Worm (Caenorhabditis elegans): Measurements from ENCODE around the gene coq-5.

The coq-5 gene

ce11 chrIII:7858407-7859029 lies at the start of gene coq-5, which contains the start of gene ufm-1:
Gene coq-5, minus strand, starts transcription at chrIII:7858457.
Gene ufm-1, plus strand, starts transcription at chrIII:7858979.
- TF ChIP-seq ama-1 (optimal IDR thresholded peaks at IDR 0.05) (no peak), tbx-37 (GFP tag; conservative IDR thresholded peaks at IDR 0.05) (0 out of 2 replicates have a peak, but pooled peaks have one; percentile 14)

- TF ChIP-seq scrt-1 (GFP tag; IDR thresholded peaks at IDR 0.05) = no peak
- no peak for TF ChIP-seq flt-1 (GFP tag; IDR thresholded peaks at IDR 0.05)
- no peak for TF ChIP-seq sea-1 (GFP tag; conservative IDR thresholded peaks at IDR 0.05)
- TF ChIP-seq F13C5.2 (tag; optimal IDR thresholded peaks at IDR 0.05) = no peak
- TF ChIP-seq ets-7 (tag; optimal IDR thresholded peaks at IDR 0.05) = no peak
- no peak for TF ChIP-seq hmg-4 (GFP tag; optimal IDR thresholded peaks at IDR 0.05)
- TF ChIP-seq tbx-11 (GFP tag; IDR thresholded peaks at IDR 0.05) = no peak
Measured at ce11 chrIII:7907515-7907914, 49.3 kb upstream of the coq-5 start, which contains the start of gene pcp-5. Gene pcp-5, minus strand, starts transcription at chrIII:7907615.

DNA sequence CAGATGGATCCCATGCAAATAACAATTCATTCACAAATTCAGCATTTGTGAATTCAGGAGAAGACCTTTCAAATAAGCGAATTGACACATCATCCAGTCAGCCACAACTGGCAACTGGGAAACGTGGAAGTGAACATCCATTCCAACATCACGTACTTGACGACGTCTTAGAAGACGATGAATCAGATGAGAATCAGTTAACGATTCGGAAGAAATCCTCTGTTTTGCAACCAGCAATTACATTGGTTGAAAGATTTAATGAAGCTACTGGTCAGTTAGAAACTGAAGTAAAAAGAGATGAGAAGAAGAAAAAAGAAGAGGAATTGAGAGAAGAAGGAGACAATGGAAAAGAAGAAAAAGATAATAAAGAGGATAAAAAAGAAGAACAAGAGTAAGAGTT lies 45.2 kb upstream of the coq-5 start:
- TF ChIP-seq ama-1 (optimal IDR thresholded peaks at IDR 0.05) (no peak), F13C5.2 (tag; optimal IDR thresholded peaks at IDR 0.05) (no peak), ceh-36 (tag; optimal IDR thresholded peaks at IDR 0.05) (no peak), ets-7 (tag; optimal IDR thresholded peaks at IDR 0.05) (no peak), sea-1 (GFP tag; conservative IDR thresholded peaks at IDR 0.05) (no peak), ceh-13 (GFP tag; optimal IDR thresholded peaks at IDR 0.05) (no peak)

DNA sequence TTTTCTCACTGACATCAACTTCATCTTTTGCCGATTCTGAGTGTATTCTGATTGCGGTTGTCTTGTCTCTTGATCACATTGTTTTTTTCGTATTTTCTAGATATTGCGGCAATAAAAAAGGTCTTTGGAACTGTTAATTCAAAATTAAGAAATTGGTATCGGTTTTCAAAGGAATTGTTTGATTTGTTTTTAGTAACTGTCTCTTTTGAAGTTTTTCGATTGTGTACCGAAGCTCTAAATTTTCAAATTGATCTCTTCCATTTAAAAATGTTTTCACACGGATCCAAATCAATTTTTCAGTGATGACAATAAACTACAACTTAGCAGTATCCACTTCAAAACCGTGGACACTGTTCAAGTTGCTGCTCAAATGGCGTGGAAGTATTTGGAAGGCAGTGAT lies 42.5 kb upstream of the coq-5 start, which contains the start of gene best-24:
TSS of gene best-24 (plus strand) at position 301 of the 400 bp plus-strand sequence.
- no peak for TF ChIP-seq F13C5.2 (tag; optimal IDR thresholded peaks at IDR 0.05)
- TF ChIP-seq B0310.2 (tag; optimal IDR thresholded peaks at IDR 0.05) = no peak
- TF ChIP-seq tbx-37 (GFP tag; conservative IDR thresholded peaks at IDR 0.05) = no peak
- no peak for TF ChIP-seq hmbx-1 (tag; optimal IDR thresholded peaks at IDR 0.05)
- no peak for TF ChIP-seq ets-7 (tag; optimal IDR thresholded peaks at IDR 0.05)
- TF ChIP-seq aly-1 (tag; optimal IDR thresholded peaks at IDR 0.05) = no peak
- TF ChIP-seq scrt-1 (GFP tag; IDR thresholded peaks at IDR 0.05) = no peak
- TF ChIP-seq flt-1 (GFP tag; IDR thresholded peaks at IDR 0.05) = no peak

DNA sequence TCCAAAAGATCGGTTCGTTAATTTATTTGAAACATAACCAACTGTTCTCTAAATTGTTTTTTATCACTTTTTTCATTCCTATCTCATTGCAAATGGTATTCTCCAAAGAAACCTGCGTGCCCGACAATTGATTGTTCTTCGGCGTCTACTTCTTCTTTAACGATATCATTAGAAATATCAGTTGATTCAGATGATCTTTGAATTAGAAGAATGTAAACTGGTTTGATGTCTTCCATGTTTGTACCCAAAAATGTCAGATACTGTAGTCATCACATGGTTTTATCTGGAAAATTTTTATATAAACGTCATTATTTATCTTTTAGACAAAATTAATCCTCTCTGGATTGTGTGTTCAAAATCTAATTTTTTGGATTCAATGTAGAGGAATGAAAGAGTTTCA lies 39.5 kb upstream of the coq-5 start:
- TF ChIP-seq ama-1 (optimal IDR thresholded peaks at IDR 0.05) (no peak), hmg-4 (GFP tag; optimal IDR thresholded peaks at IDR 0.05) (no peak), hmbx-1 (tag; optimal IDR thresholded peaks at IDR 0.05) (no peak), pes-1 (GFP tag; IDR thresholded peaks at IDR 0.05) (no peak), flt-1 (GFP tag; IDR thresholded peaks at IDR 0.05) (no peak), scrt-1 (GFP tag; IDR thresholded peaks at IDR 0.05) (no peak), sea-1 (GFP tag; conservative IDR thresholded peaks at IDR 0.05) (no peak), tbx-11 (GFP tag; IDR thresholded peaks at IDR 0.05) (no peak), F13C5.2 (tag; optimal IDR thresholded peaks at IDR 0.05) (no peak), ceh-13 (GFP tag; optimal IDR thresholded peaks at IDR 0.05) (no peak), ets-7 (tag; optimal IDR thresholded peaks at IDR 0.05) (no peak), tbx-37 (GFP tag; conservative IDR thresholded peaks at IDR 0.05) (no peak)

DNA sequence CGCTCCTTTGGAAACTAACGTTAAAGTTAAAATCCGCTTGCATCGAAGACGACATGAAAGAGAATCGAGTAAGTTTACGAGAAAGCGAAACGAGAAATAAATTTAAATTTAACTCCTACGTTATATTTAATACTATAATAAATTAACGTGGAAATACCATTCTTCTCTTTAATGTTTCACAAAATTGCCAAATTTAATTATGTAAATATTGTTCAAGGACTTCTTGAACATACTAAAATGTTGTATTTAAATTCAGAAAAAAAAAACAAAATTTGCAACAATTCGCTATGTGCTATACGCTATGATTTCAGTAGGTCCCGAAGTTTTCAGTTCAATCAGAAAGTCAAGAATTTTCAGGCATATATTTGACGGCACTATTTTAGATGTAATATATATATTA lies 38.7 kb upstream of the coq-5 start, which contains the start of gene ZK688.10:
TSS of gene ZK688.10 (minus strand) at position 101 of the 400 bp plus-strand sequence.
- TF ChIP-seq tbx-37 (GFP tag; conservative IDR thresholded peaks at IDR 0.05) (no peak), ets-7 (tag; optimal IDR thresholded peaks at IDR 0.05) (no peak), sea-1 (GFP tag; conservative IDR thresholded peaks at IDR 0.05) (no peak), ama-1 (optimal IDR thresholded peaks at IDR 0.05) (no peak), B0310.2 (tag; optimal IDR thresholded peaks at IDR 0.05) (no peak), ceh-13 (GFP tag; optimal IDR thresholded peaks at IDR 0.05) (no peak), aly-1 (tag; optimal IDR thresholded peaks at IDR 0.05) (no peak), hnd-1 (tag; optimal IDR thresholded peaks at IDR 0.05) (no peak), tra-4 (tag; optimal IDR thresholded peaks at IDR 0.05) (no peak), pes-1 (GFP tag; IDR thresholded peaks at IDR 0.05) (no peak), F13C5.2 (tag; optimal IDR thresholded peaks at IDR 0.05) (no peak), ceh-36 (tag; optimal IDR thresholded peaks at IDR 0.05) (no peak), hmg-4 (GFP tag; optimal IDR thresholded peaks at IDR 0.05) (no peak), tbx-11 (GFP tag; IDR thresholded peaks at IDR 0.05) (no peak), scrt-1 (GFP tag; IDR thresholded peaks at IDR 0.05) (no peak), flt-1 (GFP tag; IDR thresholded peaks at IDR 0.05) (no peak), hmbx-1 (tag; optimal IDR thresholded peaks at IDR 0.05) (no peak)

ce11 chrIII:7894724-7895123 lies 36.5 kb upstream of the coq-5 start, which contains the start of gene ZK688.4:
Gene ZK688.4, plus strand, starts transcription at chrIII:7895024.
- TF ChIP-seq sea-1 (GFP tag; conservative IDR thresholded peaks at IDR 0.05) (no peak), hmg-4 (GFP tag; optimal IDR thresholded peaks at IDR 0.05) (no peak), tra-4 (tag; optimal IDR thresholded peaks at IDR 0.05) (no peak), tbx-37 (GFP tag; conservative IDR thresholded peaks at IDR 0.05) (no peak), hnd-1 (tag; optimal IDR thresholded peaks at IDR 0.05) (no peak), B0310.2 (tag; optimal IDR thresholded peaks at IDR 0.05) (no peak), ets-7 (tag; optimal IDR thresholded peaks at IDR 0.05) (no peak), scrt-1 (GFP tag; IDR thresholded peaks at IDR 0.05) (no peak), ceh-13 (GFP tag; optimal IDR thresholded peaks at IDR 0.05) (no peak), tbx-11 (GFP tag; IDR thresholded peaks at IDR 0.05) (no peak), ama-1 (optimal IDR thresholded peaks at IDR 0.05) (no peak), ceh-36 (tag; optimal IDR thresholded peaks at IDR 0.05) (no peak), hmbx-1 (tag; optimal IDR thresholded peaks at IDR 0.05) (no peak), aly-1 (tag; optimal IDR thresholded peaks at IDR 0.05) (no peak), pes-1 (GFP tag; IDR thresholded peaks at IDR 0.05) (no peak)

- no peak for TF ChIP-seq aly-1 (tag; optimal IDR thresholded peaks at IDR 0.05)
- TF ChIP-seq ceh-36 (tag; optimal IDR thresholded peaks at IDR 0.05) = no peak
- TF ChIP-seq hmbx-1 (tag; optimal IDR thresholded peaks at IDR 0.05) = no peak
- no peak for TF ChIP-seq hnd-1 (tag; optimal IDR thresholded peaks at IDR 0.05)
- TF ChIP-seq tra-4 (tag; optimal IDR thresholded peaks at IDR 0.05) = no peak
- TF ChIP-seq tbx-37 (GFP tag; conservative IDR thresholded peaks at IDR 0.05) = no peak
- no peak for TF ChIP-seq pes-1 (GFP tag; IDR thresholded peaks at IDR 0.05)
- no peak for TF ChIP-seq hmg-4 (GFP tag; optimal IDR thresholded peaks at IDR 0.05)
Measured at ce11 chrIII:7893224-7893623, 35.0 kb upstream of the coq-5 start.
